Fruit fly (Drosophila melanogaster) whole organism, embryonic: Measurements from ENCODE around the gene caz.

Experiments used
- Awh ChIP-seq: fragments of 200-800 bp; sonication (Bioruptor generic); IDR thresholded peaks from 2 replicates; pipeline ENCODE4, ENCODE4 v1.3.6; 2022; ENCODE audit warnings: missing biosample characterization, missing genetic modification characterization
- B-H2 ChIP-seq: fragments of 200-800 bp; sonication (Bioruptor generic); optimal IDR thresholded peaks from 2 replicates; lab custom pipeline; 2018; ENCODE audit warnings: missing biosample characterization, mild to moderate bottlenecking, missing genetic modification characterization
- BEAF-32 ChIP-seq: fragments of 200-800 bp; sonication (Bioruptor generic); optimal IDR thresholded peaks from 3 replicates; lab custom pipeline; 2017; ENCODE audit warnings: missing biosample characterization, missing genetic modification characterization, mild to moderate bottlenecking, moderate library complexity, missing genetic modification reagents
- CG10209 ChIP-seq: fragments of 200-800 bp; sonication (Bioruptor generic); optimal IDR thresholded peaks from 3 replicates; lab custom pipeline; 2017; ENCODE audit warnings: missing biosample characterization, mild to moderate bottlenecking, missing genetic modification characterization, missing genetic modification reagents
- CG1233 ChIP-seq: fragments of 200-800 bp; sonication (Bioruptor generic); optimal IDR thresholded peaks from 4 replicates; lab custom pipeline; 2018; ENCODE audit warnings: missing biosample characterization, mild to moderate bottlenecking, missing genetic modification characterization
- CG12659 ChIP-seq: fragments of 200-800 bp; sonication (Bioruptor generic); optimal IDR thresholded peaks from 3 replicates; lab custom pipeline; 2017; ENCODE audit warnings: mild to moderate bottlenecking, missing biosample characterization, missing genetic modification reagents, missing genetic modification characterization
- CG13424 ChIP-seq: fragments of 200-800 bp; sonication (Bioruptor generic); optimal IDR thresholded peaks from 2 replicates; lab custom pipeline; 2019; ENCODE audit warnings: missing biosample characterization, mild to moderate bottlenecking, missing genetic modification characterization, moderate library complexity
- CG13624 ChIP-seq: fragments of 200-800 bp; sonication (Bioruptor generic); optimal IDR thresholded peaks from 2 replicates; lab custom pipeline; 2016; ENCODE audit warnings: missing biosample characterization, missing genetic modification characterization
- CG14667 ChIP-seq: fragments of 200-800 bp; sonication (Bioruptor generic); IDR thresholded peaks from 2 replicates; pipeline ENCODE4 v1.3.6; 2022; ENCODE audit warnings: missing biosample characterization, missing genetic modification characterization
- CG2129 ChIP-seq: fragments of 200-800 bp; sonication (Bioruptor generic); IDR thresholded peaks from 2 replicates; pipeline ENCODE4 v1.3.6; 2022; ENCODE audit warnings: missing biosample characterization, missing genetic modification characterization; ENCODE audit not compliant: partially characterized antibody
- CG2712 ChIP-seq: fragments of 200-800 bp; optimal IDR thresholded peaks from 3 replicates; lab custom pipeline; 2019; ENCODE audit warnings: missing biosample characterization, mild to moderate bottlenecking, missing genetic modification characterization, moderate library complexity
- CG34422 ChIP-seq: fragments of 200-800 bp; sonication (Bioruptor generic); IDR thresholded peaks from 3 replicates; pipeline ENCODE4 v1.3.6; 2022; ENCODE audit warnings: missing biosample characterization, missing genetic modification characterization
- CG4854 ChIP-seq: fragments of 200-800 bp; sonication (Bioruptor generic); optimal IDR thresholded peaks from 2 replicates; lab custom pipeline; 2016; ENCODE audit warnings: missing biosample characterization, missing genetic modification characterization, inconsistent platforms
- CG5245 ChIP-seq: fragments of 200-800 bp; sonication (Bioruptor generic); optimal IDR thresholded peaks from 3 replicates; lab custom pipeline; 2016; ENCODE audit warnings: missing biosample characterization, missing genetic modification characterization
- CG6683 ChIP-seq: fragments of 200-800 bp; sonication (Bioruptor generic); optimal IDR thresholded peaks from 2 replicates; lab custom pipeline; 2017; ENCODE audit warnings: missing biosample characterization, mild to moderate bottlenecking, missing genetic modification characterization, missing genetic modification reagents
- CG7963 ChIP-seq: fragments of 200-800 bp; sonication (Bioruptor generic); IDR thresholded peaks from 3 replicates; pipeline ENCODE4 v1.3.6; 2022; ENCODE audit warnings: missing biosample characterization, missing genetic modification characterization; ENCODE audit not compliant: partially characterized antibody
- Camta ChIP-seq: fragments of 200-800 bp; sonication (Bioruptor generic); optimal IDR thresholded peaks from 2 replicates; lab custom pipeline; 2016; ENCODE audit warnings: missing biosample characterization, missing genetic modification characterization
- Dref ChIP-seq: fragments of 200-800 bp; sonication (Bioruptor generic); IDR thresholded peaks from 2 replicates; pipeline ENCODE4 v1.3.6; 2022; ENCODE audit warnings: missing biosample characterization, missing genetic modification characterization
- E2f2 ChIP-seq: fragments of 200-800 bp; sonication (Bioruptor generic); IDR thresholded peaks from 2 replicates; pipeline ENCODE4 v1.3.6; 2022; ENCODE audit warnings: missing biosample characterization, missing genetic modification characterization
- Elba2 ChIP-seq: fragments of 200-800 bp; sonication (Bioruptor generic); optimal IDR thresholded peaks from 3 replicates; lab custom pipeline; 2016; ENCODE audit warnings: missing biosample characterization, missing genetic modification characterization
- Ets97D ChIP-seq: fragments of 200-800 bp; sonication (Bioruptor generic); optimal IDR thresholded peaks from 3 replicates; lab custom pipeline; 2016; ENCODE audit warnings: missing biosample characterization, missing genetic modification characterization
- GATAe ChIP-seq: fragments of 200-800 bp; sonication (Bioruptor generic); conservative IDR thresholded peaks from 2 replicates; pipeline ENCODE4 v1.3.6; 2022; ENCODE audit warnings: missing biosample characterization, missing genetic modification characterization
- H15 ChIP-seq: fragments of 200-800 bp; sonication (Bioruptor generic); IDR thresholded peaks from 3 replicates; pipeline ENCODE4 v1.3.6; 2022; ENCODE audit warnings: missing biosample characterization, missing genetic modification characterization
- MBD-R2 ChIP-seq: fragments of 200-800 bp; sonication (Bioruptor generic); IDR thresholded peaks from 2 replicates; pipeline ENCODE4 v1.3.6; 2022; ENCODE audit warnings: missing biosample characterization, missing genetic modification characterization
- Meics ChIP-seq: fragments of 200-800 bp; sonication (Bioruptor generic); optimal IDR thresholded peaks from 2 replicates; lab custom pipeline; 2017; ENCODE audit warnings: missing biosample characterization, mild to moderate bottlenecking, missing genetic modification characterization
- NFAT ChIP-seq: fragments of 200-800 bp; sonication (Bioruptor generic); IDR thresholded peaks from 2 replicates; pipeline ENCODE4 v1.3.6; 2022; ENCODE audit warnings: missing biosample characterization, missing genetic modification characterization
- NK7.1 ChIP-seq: fragments of 200-800 bp; sonication (Bioruptor generic); optimal IDR thresholded peaks from 3 replicates; lab custom pipeline; 2016; ENCODE audit warnings: missing biosample characterization, missing genetic modification characterization
- Nf-YA ChIP-seq: fragments of 200-800 bp; sonication (Bioruptor generic); IDR thresholded peaks from 2 replicates; pipeline ENCODE4 v1.3.6; 2022; ENCODE audit warnings: missing biosample characterization, missing genetic modification characterization
- Oli ChIP-seq: fragments of 200-800 bp; sonication (Bioruptor generic); optimal IDR thresholded peaks from 2 replicates; lab custom pipeline; 2018; ENCODE audit warnings: missing biosample characterization, mild to moderate bottlenecking, missing genetic modification characterization, moderate library complexity
- Sin3A ChIP-seq: fragments of >200 bp; optimal IDR thresholded peaks from 2 replicates; lab custom pipeline; 2018
- Sox102F ChIP-seq: fragments of 200-800 bp; sonication (Bioruptor generic); optimal IDR thresholded peaks from 2 replicates; lab custom pipeline; 2018; ENCODE audit warnings: missing biosample characterization, mild to moderate bottlenecking, missing genetic modification characterization, moderate library complexity
- Sry-β ChIP-seq: fragments of 200-800 bp; sonication (Bioruptor generic); optimal IDR thresholded peaks from 2 replicates; lab custom pipeline; 2018; ENCODE audit warnings: missing biosample characterization, mild to moderate bottlenecking, missing genetic modification characterization, moderate library complexity
- Ssrp ChIP-seq: fragments of 200-800 bp; sonication (Bioruptor generic); optimal IDR thresholded peaks from 2 replicates; lab custom pipeline; 2018; ENCODE audit warnings: missing biosample characterization, mild to moderate bottlenecking, missing genetic modification characterization, moderate library complexity
- Xbp1 ChIP-seq: fragments of 200-800 bp; sonication (Bioruptor generic); optimal IDR thresholded peaks from 3 replicates; lab custom pipeline; 2016; ENCODE audit warnings: missing biosample characterization, mild to moderate bottlenecking, missing genetic modification characterization
- ewg ChIP-seq: fragments of 200-800 bp; sonication (Bioruptor generic); optimal IDR thresholded peaks from 3 replicates; lab custom pipeline; 2017; ENCODE audit warnings: mild to moderate bottlenecking, missing biosample characterization, missing genetic modification reagents, missing genetic modification characterization
- hbn ChIP-seq: fragments of 200-800 bp; sonication (Bioruptor generic); IDR thresholded peaks from 2 replicates; pipeline ENCODE4 v1.3.6; 2022; ENCODE audit warnings: missing biosample characterization, missing genetic modification characterization; ENCODE audit not compliant: partially characterized antibody
- inv ChIP-seq: fragments of 200-800 bp; sonication (Bioruptor generic); IDR thresholded peaks from 2 replicates; pipeline ENCODE4 v1.3.6; 2022; ENCODE audit warnings: missing biosample characterization, missing genetic modification characterization; ENCODE audit not compliant: partially characterized antibody
- jigr1 ChIP-seq: fragments of 200-800 bp; sonication (Bioruptor generic); IDR thresholded peaks from 3 replicates; pipeline ENCODE4 v1.3.6; 2022; ENCODE audit warnings: missing biosample characterization, missing genetic modification characterization
- jumu ChIP-seq: fragments of 200-800 bp; sonication (Bioruptor generic); optimal IDR thresholded peaks from 3 replicates; lab custom pipeline; 2016; ENCODE audit warnings: missing biosample characterization, missing genetic modification characterization
- lab ChIP-seq: fragments of 200-800 bp; sonication (Bioruptor generic); optimal IDR thresholded peaks from 3 replicates; lab custom pipeline; 2017; ENCODE audit warnings: missing biosample characterization, missing genetic modification characterization, mild to moderate bottlenecking, moderate library complexity, missing genetic modification reagents
- lov ChIP-seq, 2 experiments: fragments of 200-800 bp in 1 of 2; fragments of >200 bp in 1 of 2; sonication (Bioruptor generic) in 1 of 2; IDR thresholded peaks in 1 of 2; optimal IDR thresholded peaks in 1 of 2; 2 replicates in 1 of 2; 3 replicates in 1 of 2; pipeline versions ENCODE4 v1.3.6 to Lab custom; 2017 to 2022; ENCODE audit warnings: missing biosample characterization in 1 of 2, missing genetic modification characterization in 1 of 2
- otp ChIP-seq: fragments of 200-800 bp; sonication (Bioruptor generic); IDR thresholded peaks from 3 replicates; pipeline ENCODE4, ENCODE4 v1.3.6; 2022; ENCODE audit warnings: missing biosample characterization, missing genetic modification characterization
- pzg ChIP-seq: fragments of 200-800 bp; sonication (Bioruptor generic); optimal IDR thresholded peaks from 3 replicates; lab custom pipeline; 2018; ENCODE audit warnings: missing biosample characterization, mild to moderate bottlenecking, missing genetic modification characterization, moderate library complexity
- ranshi ChIP-seq: fragments of 200-800 bp; sonication (Bioruptor generic); IDR thresholded peaks from 2 replicates; pipeline ENCODE4 v1.3.6; 2022; ENCODE audit warnings: missing biosample characterization, missing genetic modification characterization
- ssp ChIP-seq: fragments of 200-800 bp; sonication (Bioruptor generic); IDR thresholded peaks from 2 replicates; pipeline ENCODE4 v1.3.6; 2022; ENCODE audit warnings: missing biosample characterization, missing genetic modification characterization
- trem ChIP-seq: fragments of 200-800 bp; optimal IDR thresholded peaks from 3 replicates; lab custom pipeline; 2019; ENCODE audit warnings: missing biosample characterization, mild to moderate bottlenecking, missing genetic modification characterization, moderate library complexity
- vvl ChIP-seq: fragments of 200-800 bp; sonication (Bioruptor generic); IDR thresholded peaks from 2 replicates; pipeline ENCODE4 v1.3.6; 2022; ENCODE audit warnings: missing biosample characterization, missing genetic modification characterization
- wek ChIP-seq: fragments of 200-800 bp; sonication (Bioruptor generic); optimal IDR thresholded peaks from 3 replicates; lab custom pipeline; 2018; ENCODE audit warnings: missing biosample characterization, mild to moderate bottlenecking, missing genetic modification characterization, moderate library complexity

caz gene

dm6 chrX:16275854-16276338, 12.7 kb upstream of the caz start, which contains the start of the genes kat80 and Prosalpha4 (continued):
- peak; percentile 53 for TF ChIP-seq CG13424
- peak; percentile 11 for TF ChIP-seq Ets97D (GFP tag; lab: Kevin White, UChicago)
- peak; percentile 64 for TF ChIP-seq CG1233 (GFP tag; lab: Kevin White, UChicago)
- peak; percentile 39; the same call in 1 of the 2 replicates for TF ChIP-seq vvl
- TF ChIP-seq E2f2: peak; percentile 18; the same call in 1 of the 2 replicates
- TF ChIP-seq Sry-β (GFP tag; lab: Kevin White, UChicago): peak; percentile 34
- TF ChIP-seq CG12659 (GFP tag; lab: Kevin White, UChicago): peak; percentile 28
- peak; percentile 5 for TF ChIP-seq CG10209 (GFP tag; lab: Kevin White, UChicago)
- no peak for TF ChIP-seq lov (optimal IDR thresholded peaks at IDR 0.05; lab: Kevin White, UChicago)
- TF ChIP-seq lov (GFP tag; IDR thresholded peaks at IDR 0.05; lab: Robert Waterston, UW): no peak
- TF ChIP-seq Ssrp (tag; lab: Kevin White, UChicago): peak; percentile 20
- TF ChIP-seq CG13624 (GFP tag; lab: Kevin White, UChicago): no peak
- peak; percentile 45 for TF ChIP-seq Meics (GFP tag; lab: Kevin White, UChicago)
- TF ChIP-seq GATAe (GFP tag; lab: Robert Waterston, UW): no peak
- no peak for TF ChIP-seq NK7.1 (GFP tag; lab: Kevin White, UChicago)
- TF ChIP-seq pzg: peak; percentile 43
- TF ChIP-seq Oli (tag; lab: Kevin White, UChicago): peak; percentile 25
- TF ChIP-seq Xbp1: peak; percentile 31
- TF ChIP-seq Sin3A: no peak
- peak; percentile 39; the same call in 1 of the 3 replicates for TF ChIP-seq CG7963 (GFP tag; lab: Robert Waterston, UW)
- TF ChIP-seq NFAT (GFP tag; lab: Robert Waterston, UW): peak; percentile 60
- TF ChIP-seq trem (tag; lab: Kevin White, UChicago): peak; percentile 32
- TF ChIP-seq CG2129 (GFP tag; lab: Robert Waterston, UW): peak; percentile 40
- peak; percentile 53 for TF ChIP-seq CG2712
- TF ChIP-seq CG34422 (GFP tag; lab: Robert Waterston, UW): 0 out of 3 replicates have a peak, but pooled peaks have one; percentile 52

- TF ChIP-seq Dref (GFP tag; lab: Robert Waterston, UW) (peak; percentile 59), CG13624 (GFP tag; lab: Kevin White, UChicago) (peak; percentile 23), ranshi (no peak; the same call in 1 of the 2 replicates), jumu (peak; percentile 4), Camta (GFP tag; lab: Kevin White, UChicago) (no peak), Awh (GFP tag; lab: Robert Waterston, UW) (no peak), Sin3A (peak; percentile 92), jigr1 (GFP tag; lab: Robert Waterston, UW) (no peak), Ets97D (GFP tag; lab: Kevin White, UChicago) (peak; percentile 56), lab (GFP tag; lab: Kevin White, UChicago) (peak; percentile 29), CG14667 (GFP tag; lab: Robert Waterston, UW) (no peak), B-H2 (GFP tag; lab: Kevin White, UChicago) (no peak), CG5245 (GFP tag; lab: Kevin White, UChicago) (no peak), CG4854 (GFP tag; lab: Kevin White, UChicago) (no peak), H15 (GFP tag; lab: Robert Waterston, UW) (no peak), otp (0 out of 3 replicates have a peak, but pooled peaks have one; percentile 14), ewg (no peak), MBD-R2 (GFP tag; lab: Robert Waterston, UW) (peak; percentile 55), CG6683 (no peak), ssp (peak; percentile 50; the same call in 1 of the 2 replicates), BEAF-32 (peak; percentile 87), Sox102F (GFP tag; lab: Kevin White, UChicago) (no peak), Nf-YA (GFP tag; lab: Robert Waterston, UW) (no peak), inv (GFP tag; lab: Robert Waterston, UW) (peak; percentile 69), wek (GFP tag; lab: Kevin White, UChicago) (no peak), Elba2 (GFP tag; lab: Kevin White, UChicago) (peak; percentile 26), hbn (GFP tag; lab: Robert Waterston, UW) (peak; percentile 42; the same call in 1 of the 2 replicates)
These were observed 10.6 kb upstream of the caz start, which contains the start of gene eas for dm6 chrX:16277878-16278506. Gene eas (plus strand): TSS chrX:16278328.
